Fruit fly (Drosophila melanogaster): Measurements from ENCODE around the gene verm.

Gene verm

DNA sequence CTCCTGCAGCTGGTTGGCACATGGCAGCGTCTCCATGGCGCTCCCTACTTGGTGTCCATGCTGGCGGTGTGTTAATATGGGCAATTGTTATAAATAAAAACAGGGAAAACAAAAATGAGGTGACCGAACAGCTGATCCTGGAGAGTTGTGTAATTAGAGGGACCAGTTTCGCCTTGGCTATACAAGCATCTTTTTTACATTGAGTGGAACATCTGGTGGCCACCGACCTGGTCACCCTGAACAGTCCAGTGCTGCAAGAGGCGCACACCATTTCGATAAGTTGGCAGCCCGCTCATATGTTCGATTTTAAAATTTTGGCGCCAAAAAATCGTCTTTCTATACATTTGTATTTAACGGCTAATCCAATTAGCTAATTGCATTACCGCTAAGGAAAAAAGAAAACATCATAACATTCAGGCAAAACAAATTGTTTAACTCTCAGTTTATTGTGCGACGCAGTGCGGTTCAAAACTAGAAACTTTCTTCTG, 7.8 kb downstream of the verm start, which contains the start of the genes CG8765 and Gbeta76C (continued):
- TF ChIP-seq en (GFP tag; optimal IDR thresholded peaks at IDR 0.05) = no peak
- no peak for TF ChIP-seq CG10321 (GFP tag; IDR thresholded peaks at IDR 0.05)
- peak; percentile 31; the same call in 1 of the 2 replicates for TF ChIP-seq Scr (GFP tag; IDR thresholded peaks at IDR 0.05; ENCODE audit: partially characterized antibody)
- TF ChIP-seq chif (GFP tag; optimal IDR thresholded peaks at IDR 0.05) = peak; percentile 38 to 54
- TF ChIP-seq CG3281 (GFP tag; optimal IDR thresholded peaks at IDR 0.05) = no peak
- no peak for TF ChIP-seq CG6654 (GFP tag; optimal IDR thresholded peaks at IDR 0.05)
- no peak for TF ChIP-seq cg (GFP tag; optimal IDR thresholded peaks at IDR 0.05)
- TF ChIP-seq bigmax (GFP tag; optimal IDR thresholded peaks at IDR 0.05) = no peak
- TF ChIP-seq fru (optimal IDR thresholded peaks at IDR 0.05) = no peak
- TF ChIP-seq CG12744 (GFP tag; optimal IDR thresholded peaks at IDR 0.05) = peak; percentile 64
- TF ChIP-seq vfl (GFP tag; optimal IDR thresholded peaks at IDR 0.05) = peak; percentile 55
- no peak for TF ChIP-seq CG11093 (GFP tag; IDR thresholded peaks at IDR 0.05)
- TF ChIP-seq Jarid2 (GFP tag; optimal IDR thresholded peaks at IDR 0.05) = no peak
- TF ChIP-seq CG13894 (tag; optimal IDR thresholded peaks at IDR 0.05) = peak; percentile 41
- peak; percentile 62 for TF ChIP-seq Sin3A (optimal IDR thresholded peaks at IDR 0.05)
- TF ChIP-seq Vsx1 (GFP tag; optimal IDR thresholded peaks at IDR 0.05) = no peak
- no peak for TF ChIP-seq ash1 (GFP tag; optimal IDR thresholded peaks at IDR 0.05)
- TF ChIP-seq CG11560 (tag; IDR thresholded peaks at IDR 0.05) = no peak
- peak; percentile 74 for TF ChIP-seq Hmr (GFP tag; optimal IDR thresholded peaks at IDR 0.05)
- TF ChIP-seq Xrp1 (GFP tag; IDR thresholded peaks at IDR 0.05) = no peak
- no peak for TF ChIP-seq CG16779 (GFP tag; IDR thresholded peaks at IDR 0.05)
- no peak; the same call in 1 of the 2 replicates for TF ChIP-seq CG9215 (GFP tag; IDR thresholded peaks at IDR 0.05)
- peak; percentile 73 for TF ChIP-seq dm (GFP tag; optimal IDR thresholded peaks at IDR 0.05)
- TF ChIP-seq CG34422 (GFP tag; IDR thresholded peaks at IDR 0.05) = peak; percentile 42; the same call in 1 of the 3 replicates
- TF ChIP-seq sens (GFP tag) = peak; percentile 47
- peak; percentile 37 for TF ChIP-seq CG8924 (tag; optimal IDR thresholded peaks at IDR 0.05)
- TF ChIP-seq Sry-δ (GFP tag; optimal IDR thresholded peaks at IDR 0.05) = peak; percentile 67
- no peak for TF ChIP-seq CG17385 (GFP tag; optimal IDR thresholded peaks at IDR 0.05)
- no peak for TF ChIP-seq CG18262 (tag; optimal IDR thresholded peaks at IDR 0.05)
- no peak for TF ChIP-seq CG33557 (GFP tag; optimal IDR thresholded peaks at IDR 0.05)
- peak; percentile 68 for TF ChIP-seq CG4617 (GFP tag; optimal IDR thresholded peaks at IDR 0.05; ENCODE audit: borderline replicate concordance)
- TF ChIP-seq Gsc (GFP tag; IDR thresholded peaks at IDR 0.05) = no peak
- peak; percentile 59 for TF ChIP-seq Fer1 (GFP tag; optimal IDR thresholded peaks at IDR 0.05)
- TF ChIP-seq Drgx (GFP tag; IDR thresholded peaks at IDR 0.05) = no peak
- TF ChIP-seq CG7786 (GFP tag; optimal IDR thresholded peaks at IDR 0.05) = peak; percentile 13
- TF ChIP-seq CG8478 (optimal IDR thresholded peaks at IDR 0.05) = no peak
- no peak for TF ChIP-seq fd3F (GFP tag; optimal IDR thresholded peaks at IDR 0.05)
- 0 out of 2 replicates have a peak, but pooled peaks have one; percentile 41 for TF ChIP-seq CG42726 (GFP tag; IDR thresholded peaks at IDR 0.05; ENCODE audit: partially characterized antibody)
- peak; percentile 1 for TF ChIP-seq CG3995 (GFP tag; optimal IDR thresholded peaks at IDR 0.05)
- no peak for TF ChIP-seq unpg (GFP tag; optimal IDR thresholded peaks at IDR 0.05)
- TF ChIP-seq CG18764 (GFP tag; optimal IDR thresholded peaks at IDR 0.05) = peak; percentile 5
- peak; percentile 31 for TF ChIP-seq Nf-YB (GFP tag; optimal IDR thresholded peaks at IDR 0.05)
- peak; percentile 89 for TF ChIP-seq CG12769 (tag; optimal IDR thresholded peaks at IDR 0.05)
- TF ChIP-seq CkIIα-i1 (GFP tag; IDR thresholded peaks at IDR 0.05) = no peak
- TF ChIP-seq CG2199 (GFP tag; IDR thresholded peaks at IDR 0.05) = 0 out of 3 replicates have a peak, but pooled peaks have one; percentile 34
- TF ChIP-seq GATAe (GFP tag; conservative IDR thresholded peaks at IDR 0.05) = no peak
- peak; percentile 53 for TF ChIP-seq Side (GFP tag; optimal IDR thresholded peaks at IDR 0.05)
- TF ChIP-seq Bgb (GFP tag; IDR thresholded peaks at IDR 0.05; ENCODE audit: partially characterized antibody) = peak; percentile 50; the same call in 1 of the 2 replicates
- TF ChIP-seq CG11456 (GFP tag; IDR thresholded peaks at IDR 0.05) = no peak
- TF ChIP-seq unc-4 (GFP tag; IDR thresholded peaks at IDR 0.05; ENCODE audit: partially characterized antibody) = peak; percentile 60
- TF ChIP-seq caup (GFP tag; optimal IDR thresholded peaks at IDR 0.05; ENCODE audit: severe bottlenecking) = peak; percentile 55

Measured in whole organism, embryonic.